Fruit fly (Drosophila melanogaster) whole organism, adult: Measurements from ENCODE around the gene CG11816.

Experiments used
- CG11617 ChIP-seq: fragments of 200-800 bp; sonication (Bioruptor generic); optimal IDR thresholded peaks from 2 replicates; lab custom pipeline; 2017; ENCODE audit warnings: mild to moderate bottlenecking, missing biosample characterization, missing genetic modification reagents, missing genetic modification characterization
- CG12768 ChIP-seq: fragments of 200-800 bp; sonication (Bioruptor generic); optimal IDR thresholded peaks from 2 replicates; lab custom pipeline; 2017; ENCODE audit warnings: missing biosample characterization, missing genetic modification characterization, mild to moderate bottlenecking, moderate library complexity, missing genetic modification reagents
- CG14711 ChIP-seq: fragments of 200-800 bp; sonication (Bioruptor generic); optimal IDR thresholded peaks from 2 replicates; lab custom pipeline; 2018; ENCODE audit warnings: missing biosample characterization, mild to moderate bottlenecking, missing genetic modification characterization, moderate library complexity
- CG1620 ChIP-seq: fragments of 200-800 bp; sonication (Bioruptor generic); optimal IDR thresholded peaks from 2 replicates; lab custom pipeline; 2016; ENCODE audit warnings: missing biosample characterization, missing genetic modification characterization
- CG33017 ChIP-seq: fragments of 200-800 bp; sonication (Bioruptor generic); optimal IDR thresholded peaks from 2 replicates; lab custom pipeline; 2018; ENCODE audit warnings: missing biosample characterization, mild to moderate bottlenecking, missing genetic modification characterization, moderate library complexity
- CG5204 ChIP-seq: fragments of 200-800 bp; sonication (Bioruptor generic); optimal IDR thresholded peaks from 2 replicates; lab custom pipeline; 2016; ENCODE audit warnings: missing biosample characterization, missing genetic modification characterization
- CG7045 ChIP-seq: fragments of 200-800 bp; sonication (Bioruptor generic); optimal IDR thresholded peaks from 2 replicates; lab custom pipeline; 2017; ENCODE audit warnings: missing biosample characterization, mild to moderate bottlenecking, missing genetic modification characterization
- CG7101 ChIP-seq: fragments of 200-800 bp; sonication (Bioruptor generic); optimal IDR thresholded peaks from 2 replicates; lab custom pipeline; 2018; ENCODE audit warnings: missing biosample characterization, mild to moderate bottlenecking, missing genetic modification characterization, moderate library complexity
- Clk ChIP-seq: fragments of 200-800 bp; sonication (Bioruptor generic); optimal IDR thresholded peaks from 2 replicates; lab custom pipeline; 2017; ENCODE audit warnings: missing biosample characterization, missing genetic modification characterization
- Crg-1 ChIP-seq: fragments of 200-800 bp; sonication (Bioruptor generic); optimal IDR thresholded peaks from 2 replicates; lab custom pipeline; 2016; ENCODE audit warnings: missing biosample characterization, missing genetic modification characterization
- Hr96 ChIP-seq: fragments of 200-800 bp; sonication (Bioruptor generic); optimal IDR thresholded peaks from 2 replicates; lab custom pipeline; 2016; ENCODE audit warnings: missing biosample characterization, missing genetic modification characterization
- Mnt ChIP-seq: fragments of 200-800 bp; sonication (Bioruptor generic); optimal IDR thresholded peaks from 2 replicates; lab custom pipeline; 2016; ENCODE audit warnings: missing biosample characterization, mild to moderate bottlenecking, missing genetic modification characterization
- bab1 ChIP-seq: fragments of 200-800 bp; sonication (Bioruptor generic); optimal IDR thresholded peaks from 3 replicates; lab custom pipeline; 2019; ENCODE audit warnings: missing biosample characterization, mild to moderate bottlenecking, missing genetic modification characterization, moderate library complexity
- cic ChIP-seq: fragments of 200-800 bp; sonication (Bioruptor generic); optimal IDR thresholded peaks from 2 replicates; lab custom pipeline; 2017; ENCODE audit warnings: missing biosample characterization, mild to moderate bottlenecking, missing genetic modification characterization, moderate library complexity
- cnc ChIP-seq, 2 experiments: fragments of >200 bp; optimal IDR thresholded peaks; 2 replicates each; lab custom pipeline; 2017
- kay ChIP-seq: fragments of 200-800 bp; sonication (Bioruptor generic); peaks from one replicate; lab custom pipeline; 2016; ENCODE audit warnings: missing biosample characterization, missing genetic modification characterization, borderline replicate concordance
- ovo ChIP-seq: fragments of 200-800 bp; sonication (Bioruptor generic); optimal IDR thresholded peaks from 2 replicates; lab custom pipeline; 2016; ENCODE audit warnings: missing biosample characterization, missing genetic modification characterization
- pad ChIP-seq: fragments of 200-800 bp; sonication (Bioruptor generic); optimal IDR thresholded peaks from 3 replicates; lab custom pipeline; 2017; ENCODE audit warnings: missing biosample characterization, missing genetic modification characterization, mild to moderate bottlenecking, moderate library complexity, missing genetic modification reagents
- tj ChIP-seq: fragments of 200-800 bp; sonication (Bioruptor generic); optimal IDR thresholded peaks from 3 replicates; lab custom pipeline; 2017; ENCODE audit warnings: missing biosample characterization, mild to moderate bottlenecking, missing genetic modification characterization, moderate library complexity
- toe ChIP-seq: fragments of 200-800 bp; sonication (Bioruptor generic); optimal IDR thresholded peaks from 2 replicates; lab custom pipeline; 2016; ENCODE audit warnings: missing biosample characterization, missing genetic modification characterization

CG11816 gene

DNA sequence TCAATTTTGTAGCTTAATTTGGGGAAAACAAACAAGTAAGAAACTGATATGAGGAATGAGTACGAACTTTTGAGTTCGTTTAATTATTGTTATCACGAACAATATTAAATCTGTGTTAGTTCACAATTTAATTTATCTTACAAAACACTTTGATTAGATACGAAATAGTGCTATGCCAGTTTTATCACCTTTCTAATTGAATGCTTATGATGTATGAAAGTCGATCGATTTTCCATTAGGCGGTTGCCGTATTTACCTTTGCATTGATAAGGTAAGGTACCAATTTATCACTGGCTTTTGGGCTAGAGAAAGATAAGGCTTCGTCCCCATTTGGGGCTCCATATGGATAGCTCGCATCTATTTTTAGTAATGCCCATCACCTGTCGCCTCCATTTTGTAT lies 23.7 kb upstream of the CG11816 start:
- TF ChIP-seq CG33017 (tag; lab: Kevin White, UChicago) (no peak), CG7101 (no peak), bab1 (no peak), CG1620 (GFP tag; lab: Kevin White, UChicago) (no peak), kay (GFP tag; lab: Kevin White, UChicago) (no peak), toe (GFP tag; lab: Kevin White, UChicago) (no peak), Hr96 (GFP tag; lab: Kevin White, UChicago) (no peak)

DNA sequence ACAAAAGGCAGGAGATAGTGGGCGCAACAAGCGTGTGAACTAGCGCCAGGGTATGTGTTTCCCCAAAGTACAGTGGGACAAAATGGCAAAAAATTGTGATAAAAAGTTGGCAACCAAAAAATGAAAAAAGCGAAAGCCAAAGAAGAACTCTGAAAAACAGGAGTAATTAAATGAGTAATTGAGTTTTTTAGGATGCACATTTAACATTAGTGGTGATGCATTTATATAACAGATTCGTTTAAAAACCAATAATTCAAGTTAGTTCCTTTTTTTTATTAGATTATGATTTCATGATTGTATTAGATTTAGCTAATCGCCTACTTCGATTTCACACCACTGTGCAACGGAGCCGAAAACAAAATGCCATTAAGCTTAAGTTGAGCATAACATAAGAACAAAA lies 16.8 kb upstream of the CG11816 start:
- TF ChIP-seq Clk (no peak), CG12768 (GFP tag; lab: Kevin White, UChicago) (no peak), Hr96 (GFP tag; lab: Kevin White, UChicago) (no peak), toe (GFP tag; lab: Kevin White, UChicago) (no peak), CG7101 (peak; percentile 11), bab1 (peak; percentile 15), CG5204 (GFP tag; lab: Kevin White, UChicago) (no peak), CG7045 (no peak), pad (GFP tag; lab: Kevin White, UChicago) (no peak), tj (peak; percentile 3), cic (GFP tag; lab: Kevin White, UChicago) (no peak), CG11617 (GFP tag; lab: Kevin White, UChicago) (no peak), CG1620 (GFP tag; lab: Kevin White, UChicago) (no peak), Crg-1 (GFP tag; lab: Kevin White, UChicago) (no peak)

DNA sequence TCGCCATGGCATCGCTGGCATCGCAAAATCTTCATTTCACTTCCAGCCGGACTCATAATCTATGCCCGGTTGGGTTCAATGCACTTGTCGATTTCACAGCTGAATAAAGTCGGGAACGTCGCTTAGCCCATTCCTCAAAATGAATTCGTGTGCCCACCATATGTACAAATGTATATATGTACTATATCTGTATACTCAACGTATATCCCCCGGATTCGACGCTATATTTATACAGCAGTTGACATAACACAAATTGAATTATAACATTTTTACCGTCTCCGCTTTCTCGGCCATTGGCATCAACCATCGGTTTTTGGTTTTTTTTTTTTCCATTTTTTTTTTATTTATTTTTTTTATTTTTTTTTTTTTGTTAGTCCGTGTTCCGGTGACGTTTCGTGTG lies 14.7 kb upstream of the CG11816 start:
- no peak for TF ChIP-seq ovo (GFP tag; lab: Kevin White, UChicago)
- TF ChIP-seq kay (GFP tag; lab: Kevin White, UChicago) = peak; percentile 22
- TF ChIP-seq CG1620 (GFP tag; lab: Kevin White, UChicago) = peak; percentile 15

dm6 chrX:13568841-13569240 lies 13.2 kb upstream of the CG11816 start:
- TF ChIP-seq pad (GFP tag; lab: Kevin White, UChicago) (no peak), tj (peak; percentile 96)

dm6 chrX:13568127-13568526 lies 12.5 kb upstream of the CG11816 start:
- no peak for TF ChIP-seq kay (GFP tag; lab: Kevin White, UChicago)
- no peak for TF ChIP-seq Clk
- peak; percentile 86 for TF ChIP-seq bab1
- no peak for TF ChIP-seq CG11617 (GFP tag; lab: Kevin White, UChicago)
- peak; percentile 31 for TF ChIP-seq pad (GFP tag; lab: Kevin White, UChicago)
- peak; percentile 0 for TF ChIP-seq CG33017 (tag; lab: Kevin White, UChicago)
- no peak for TF ChIP-seq toe (GFP tag; lab: Kevin White, UChicago)
- peak; percentile 12 for TF ChIP-seq Mnt (GFP tag; lab: Kevin White, UChicago)
- no peak for TF ChIP-seq CG12768 (GFP tag; lab: Kevin White, UChicago)
- no peak for TF ChIP-seq CG7045
- TF ChIP-seq ovo (GFP tag; lab: Kevin White, UChicago) = no peak
- peak; percentile 11 for TF ChIP-seq CG5204 (GFP tag; lab: Kevin White, UChicago)
- peak; percentile 47 for TF ChIP-seq CG7101
- peak; percentile 67 for TF ChIP-seq CG14711 (tag; lab: Kevin White, UChicago)
- no peak for TF ChIP-seq cic (GFP tag; lab: Kevin White, UChicago)
- no peak for TF ChIP-seq tj
- TF ChIP-seq CG1620 (GFP tag; lab: Kevin White, UChicago) = peak; percentile 45

dm6 chrX:13565490-13566156 lies 10.0 kb upstream of the CG11816 start:
- TF ChIP-seq Mnt (GFP tag; lab: Kevin White, UChicago) (no peak), Hr96 (GFP tag; lab: Kevin White, UChicago) (no peak), CG14711 (tag; lab: Kevin White, UChicago) (no peak), tj (peak; percentile 45), CG11617 (GFP tag; lab: Kevin White, UChicago) (no peak), CG7101 (peak; percentile 11), bab1 (peak; percentile 39), cnc (optimal IDR thresholded peaks at IDR 0.05; lab: Kevin White, UChicago) (no peak), Clk (no peak), Crg-1 (GFP tag; lab: Kevin White, UChicago) (no peak), toe (GFP tag; lab: Kevin White, UChicago) (peak; percentile 5)
